Fruit fly (Drosophila melanogaster): ENCODE data around the gene CG14785.

The CG14785 gene

DNA sequence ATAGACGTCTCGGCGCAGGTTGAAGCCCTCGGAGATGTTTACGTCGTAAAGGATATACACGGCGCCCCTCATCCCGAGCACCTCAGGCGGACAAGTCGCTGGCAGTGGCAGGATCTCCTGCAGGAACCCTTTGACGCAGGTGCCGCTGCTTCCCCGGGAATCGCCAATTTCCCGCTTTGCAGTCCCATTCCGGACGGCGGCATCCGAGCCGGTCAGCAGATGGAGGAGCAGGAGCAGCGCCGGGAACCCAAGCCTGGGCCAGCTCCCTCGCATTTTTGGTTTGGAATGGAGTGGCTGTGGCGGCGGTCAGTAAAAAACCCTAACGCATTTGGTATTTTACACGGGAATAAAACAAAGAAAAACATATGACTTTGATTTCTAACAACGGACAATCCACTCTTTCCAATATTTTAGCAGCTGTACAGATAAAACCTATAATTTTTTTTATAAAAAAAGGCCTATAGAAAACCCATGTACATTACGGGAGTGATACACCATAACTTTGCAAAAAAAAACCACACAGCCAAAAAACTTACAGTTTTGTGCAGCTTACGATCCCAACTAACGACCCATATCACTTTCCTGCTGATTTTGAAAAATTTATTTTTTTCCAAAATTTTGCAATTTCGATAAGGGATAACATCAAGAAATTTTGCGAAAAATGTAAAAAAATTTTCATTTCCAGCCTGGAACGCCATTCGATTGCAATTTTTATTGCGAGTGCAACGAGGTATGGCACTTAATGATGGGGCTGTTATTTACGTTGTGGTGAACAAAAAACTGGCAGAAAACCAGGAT is 9.1 kb upstream of the CG14785 start, which contains the start of the genes O-fut2 and CG14777:
TSS of gene O-fut2 (minus strand) at position 290 of the 798 bp plus-strand sequence.
TSS of gene CG14777 (plus strand) at position 428 of the 798 bp plus-strand sequence.
- TF ChIP-seq sens (GFP tag) (peak; percentile 63), Drgx (GFP tag; IDR thresholded peaks at IDR 0.05) (peak; percentile 54; the same call in 1 of the 2 replicates), stc (GFP tag; IDR thresholded peaks at IDR 0.05) (no peak), wdn (GFP tag; IDR thresholded peaks at IDR 0.05) (no peak), corto (GFP tag; optimal IDR thresholded peaks at IDR 0.05) (no peak), lola (GFP tag; optimal IDR thresholded peaks at IDR 0.05) (no peak), az2 (GFP tag; optimal IDR thresholded peaks at IDR 0.05) (peak; percentile 9), Xrp1 (GFP tag; IDR thresholded peaks at IDR 0.05) (peak; percentile 37; the same call in 1 of the 2 replicates), CG6683 (GFP tag; optimal IDR thresholded peaks at IDR 0.05) (no peak), Hmr (GFP tag; optimal IDR thresholded peaks at IDR 0.05) (no peak), Med (GFP tag) (peak; percentile 64), ken (GFP tag; IDR thresholded peaks at IDR 0.05) (no peak), CG17568 (GFP tag; optimal IDR thresholded peaks at IDR 0.05) (no peak), MBD-R2 (GFP tag; IDR thresholded peaks at IDR 0.05) (peak; percentile 63), fd96Cb (tag; optimal IDR thresholded peaks at IDR 0.05) (no peak), CG17385 (GFP tag; optimal IDR thresholded peaks at IDR 0.05) (no peak), ci (GFP tag; IDR thresholded peaks at IDR 0.05) (0 out of 3 replicates have a peak, but pooled peaks have one; percentile 11), fru (optimal IDR thresholded peaks at IDR 0.05) (no peak), Sin3A (optimal IDR thresholded peaks at IDR 0.05) (no peak), HLHmδ (GFP tag; optimal IDR thresholded peaks at IDR 0.05) (no peak), CHES-1-like (GFP tag; optimal IDR thresholded peaks at IDR 0.05) (peak; percentile 17), sr (GFP tag; IDR thresholded peaks at IDR 0.05) (0 out of 3 replicates have a peak, but pooled peaks have one; percentile 7), CG32772 (GFP tag; IDR thresholded peaks at IDR 0.05) (no peak), MESR4 (GFP tag; optimal IDR thresholded peaks at IDR 0.05) (peak; percentile 60), CG4404 (GFP tag; IDR thresholded peaks at IDR 0.05) (no peak), Vsx1 (GFP tag; optimal IDR thresholded peaks at IDR 0.05) (no peak), row (GFP tag; IDR thresholded peaks at IDR 0.05) (peak; percentile 42; the same call in 2 of the 3 replicates), klu (GFP tag; IDR thresholded peaks at IDR 0.05) (no peak), NFAT (GFP tag; IDR thresholded peaks at IDR 0.05) (no peak), CG12659 (GFP tag; optimal IDR thresholded peaks at IDR 0.05) (peak; percentile 8), z (GFP tag; IDR thresholded peaks at IDR 0.05) (no peak), cas (GFP tag; IDR thresholded peaks at IDR 0.05) (no peak), br (optimal IDR thresholded peaks at IDR 0.05) (no peak), vfl (GFP tag; optimal IDR thresholded peaks at IDR 0.05) (no peak), pho (GFP tag; optimal IDR thresholded peaks at IDR 0.05) (no peak), CG10543 (GFP tag; optimal IDR thresholded peaks at IDR 0.05) (no peak), h (optimal IDR thresholded peaks at IDR 0.05) (no peak), prd (optimal IDR thresholded peaks at IDR 0.05) (no peak), prd (GFP tag; IDR thresholded peaks at IDR 0.05) (peak; percentile 21; the same call in 1 of the 3 replicates), Asciz (GFP tag; optimal IDR thresholded peaks at IDR 0.05) (no peak), CG17361 (GFP tag; IDR thresholded peaks at IDR 0.05) (0 out of 3 replicates have a peak, but pooled peaks have one; percentile 9), CG2120 (GFP tag; optimal IDR thresholded peaks at IDR 0.05) (peak; percentile 13), pzg (GFP tag; optimal IDR thresholded peaks at IDR 0.05) (peak; percentile 12), Hr39 (optimal IDR thresholded peaks at IDR 0.05) (no peak), CG9797 (GFP tag; optimal IDR thresholded peaks at IDR 0.05) (peak; percentile 7), tgo (GFP tag; IDR thresholded peaks at IDR 0.05) (0 out of 3 replicates have a peak, but pooled peaks have one; percentile 16), CG4282 (GFP tag; optimal IDR thresholded peaks at IDR 0.05) (no peak), CG1233 (GFP tag; optimal IDR thresholded peaks at IDR 0.05) (no peak), Oaz (GFP tag; IDR thresholded peaks at IDR 0.05) (0 out of 2 replicates have a peak, but pooled peaks have one; percentile 15), trem (tag; optimal IDR thresholded peaks at IDR 0.05) (peak; percentile 17), eyg (GFP tag; optimal IDR thresholded peaks at IDR 0.05) (no peak), Gug (GFP tag; IDR thresholded peaks at IDR 0.05) (peak; percentile 10; the same call in 1 of the 4 replicates)

Data from whole organism, embryonic.